Worm (Caenorhabditis elegans) whole organism, L4 larva: Measurements from ENCODE around the gene vrp-1.

ENCODE experiments used
- aly-2 ChIP-seq: sonication (generic microtip); optimal IDR thresholded peaks from 2 replicates; lab custom pipeline; 2018; ENCODE audit warnings: missing biosample characterization, missing genetic modification characterization
- dpl-1 ChIP-seq: fragments of 150-350 bp; optimal IDR thresholded peaks from 2 replicates; lab custom pipeline; 2014; ENCODE audit warnings: missing biosample characterization, missing genetic modification reagents, missing genetic modification characterization
- mep-1 ChIP-seq: fragments of 150-350 bp; sonication (generic microtip); optimal IDR thresholded peaks from 3 replicates; lab custom pipeline; 2014; ENCODE audit warnings: missing biosample characterization, missing genetic modification characterization
- nhr-10 ChIP-seq: fragments of 150-350 bp; optimal IDR thresholded peaks from 2 replicates; lab custom pipeline; 2014; ENCODE audit warnings: missing biosample characterization, missing genetic modification characterization
- nhr-25 ChIP-seq: sonication (generic microtip); optimal IDR thresholded peaks from 2 replicates; lab custom pipeline; 2017; ENCODE audit warnings: missing genetic modification characterization, mild to moderate bottlenecking, missing compliant biosample characterization, antibody characterized with exemption, moderate library complexity, borderline replicate concordance; ENCODE audit not compliant: insufficient read depth
- unc-39 ChIP-seq: sonication (generic microtip); optimal IDR thresholded peaks from 2 replicates; lab custom pipeline; 2017; ENCODE audit warnings: missing biosample characterization, missing genetic modification characterization
- zag-1 ChIP-seq: fragments of 150-350 bp; optimal IDR thresholded peaks from 2 replicates; lab custom pipeline; 2014; ENCODE audit warnings: missing biosample characterization, missing genetic modification characterization

- TF ChIP-seq dpl-1 (peak; percentile 14), unc-39 (tag; lab: Kevin White, UChicago) (no peak), nhr-25 (tag; lab: Kevin White, UChicago) (no peak), aly-2 (no peak), mep-1 (tag; lab: Kevin White, UChicago) (peak; percentile 72), zag-1 (no peak), nhr-10 (tag; lab: Kevin White, UChicago) (no peak)
These were observed 19.0 kb upstream of the vrp-1 start for ce11 chrIV:2993278-2993899.
